Worm (Caenorhabditis elegans) whole organism, young adult: Measurements from ENCODE around the gene mlck-1.

Experiments used
- B0336.3 ChIP-seq: fragments of 200-800 bp; sonication (Bioruptor generic); IDR thresholded peaks from 2 replicates; pipeline ENCODE4 v1.3.6; 2022; ENCODE audit warnings: missing genetic modification characterization, missing compliant biosample characterization
- C06A6.2 ChIP-seq: fragments of 200-800 bp; sonication (Bioruptor generic); conservative IDR thresholded peaks from 2 replicates; pipeline ENCODE4 v1.3.6; 2022; ENCODE audit warnings: missing genetic modification characterization, missing compliant biosample characterization
- F37B4.10 ChIP-seq: fragments of 200-800 bp; sonication (Bioruptor generic); IDR thresholded peaks from 2 replicates; pipeline ENCODE4 v1.3.6; 2022; ENCODE audit warnings: missing genetic modification characterization, missing compliant biosample characterization
- F52B5.7 ChIP-seq: sonication (generic microtip); optimal IDR thresholded peaks from 2 replicates; lab custom pipeline; 2016; ENCODE audit warnings: mild to moderate bottlenecking, missing genetic modification characterization, missing compliant biosample characterization
- F55B11.4 ChIP-seq: sonication (generic microtip); optimal IDR thresholded peaks from 2 replicates; lab custom pipeline; 2016; ENCODE audit warnings: missing compliant biosample characterization, missing genetic modification characterization, borderline replicate concordance; ENCODE audit not compliant: insufficient read depth
- F57A8.1 ChIP-seq: fragments of 200-800 bp; sonication (Bioruptor generic); optimal IDR thresholded peaks from 2 replicates; lab custom pipeline; 2018; ENCODE audit warnings: mild to moderate bottlenecking, missing genetic modification characterization, moderate library complexity, missing compliant biosample characterization
- F57C9.4 ChIP-seq: sonication (generic microtip); optimal IDR thresholded peaks from 2 replicates; lab custom pipeline; 2017; ENCODE audit warnings: mild to moderate bottlenecking, missing genetic modification characterization, missing compliant biosample characterization
- K11D2.4 ChIP-seq: fragments of 200-800 bp; sonication (Bioruptor generic); IDR thresholded peaks from 2 replicates; pipeline ENCODE4 v1.3.6; 2022; ENCODE audit warnings: missing genetic modification reagents, missing genetic modification characterization, missing compliant biosample characterization
- T26A5.8 ChIP-seq: sonication (generic microtip); optimal IDR thresholded peaks from 2 replicates; lab custom pipeline; 2016; ENCODE audit warnings: missing genetic modification characterization, missing compliant biosample characterization
- Y95B8A.8 ChIP-seq: fragments of 200-800 bp; sonication (Bioruptor generic); IDR thresholded peaks from 2 replicates; pipeline ENCODE4 v1.3.6; 2022; ENCODE audit warnings: missing genetic modification reagents, missing genetic modification characterization, missing compliant biosample characterization
- akir-1 ChIP-seq: fragments of 200-800 bp; sonication (Bioruptor generic); optimal IDR thresholded peaks from 2 replicates; lab custom pipeline; 2018; ENCODE audit warnings: mild to moderate bottlenecking, missing genetic modification characterization, moderate library complexity, missing compliant biosample characterization
- ama-1 ChIP-seq, 3 experiments: fragments of 150-350 bp in 1 of 3; sonication (generic microtip) in 2 of 3; optimal IDR thresholded peaks; 2 replicates each; lab custom pipeline; 2014 to 2018; ENCODE audit warnings: missing biosample characterization in 2 of 3, missing genetic modification characterization in 2 of 3, missing genetic modification reagents in 2 of 3
- aptf-3 ChIP-seq: fragments of 200-800 bp; sonication (Bioruptor generic); IDR thresholded peaks from 2 replicates; pipeline ENCODE4 v1.3.6; 2022; ENCODE audit warnings: missing genetic modification characterization, missing compliant biosample characterization
- atf-7 ChIP-seq: sonication (generic microtip); optimal IDR thresholded peaks from 2 replicates; lab custom pipeline; 2017; ENCODE audit warnings: mild to moderate bottlenecking, missing genetic modification characterization, missing compliant biosample characterization
- bed-2 ChIP-seq: fragments of 200-800 bp; sonication (Bioruptor generic); IDR thresholded peaks from 2 replicates; pipeline ENCODE4 v1.3.6; 2022; ENCODE audit warnings: missing genetic modification reagents, missing genetic modification characterization, missing compliant biosample characterization
- cebp-1 ChIP-seq, 2 experiments: fragments of 200-800 bp in 1 of 2; sonication (Bioruptor generic) in 1 of 2; sonication (generic microtip) in 1 of 2; IDR thresholded peaks in 1 of 2; optimal IDR thresholded peaks in 1 of 2; 2 replicates each; pipeline versions ENCODE4 v1.3.6 to Lab custom; 2017 to 2022; ENCODE audit warnings: missing compliant biosample characterization in 2 of 2, missing genetic modification characterization in 2 of 2, mild to moderate bottlenecking in 1 of 2, missing genetic modification reagents in 1 of 2, moderate library complexity in 1 of 2
- cebp-2 ChIP-seq: fragments of 200-800 bp; sonication (Bioruptor generic); IDR thresholded peaks from 2 replicates; pipeline ENCODE4 v1.3.6; 2022; ENCODE audit warnings: missing genetic modification characterization, missing compliant biosample characterization
- ceh-58 ChIP-seq: fragments of 200-800 bp; sonication (Bioruptor generic); IDR thresholded peaks from 2 replicates; pipeline ENCODE4 v1.3.6; 2022; ENCODE audit warnings: missing genetic modification characterization, missing compliant biosample characterization
- ceh-79 ChIP-seq: sonication (generic microtip); optimal IDR thresholded peaks from 2 replicates; lab custom pipeline; 2017; ENCODE audit warnings: mild to moderate bottlenecking, missing genetic modification characterization, missing compliant biosample characterization
- dox-1 ChIP-seq: fragments of 200-800 bp; sonication (Bioruptor generic); IDR thresholded peaks from 2 replicates; pipeline ENCODE4 v1.3.6; 2022; ENCODE audit warnings: missing genetic modification reagents, missing genetic modification characterization, missing compliant biosample characterization
- efl-1 ChIP-seq: fragments of 150-350 bp; optimal IDR thresholded peaks from 2 replicates; lab custom pipeline; 2014; ENCODE audit warnings: missing biosample characterization, missing genetic modification reagents, missing genetic modification characterization
- egrh-3 ChIP-seq: fragments of 200-800 bp; sonication (Bioruptor generic); IDR thresholded peaks from 2 replicates; pipeline ENCODE4 v1.3.6; 2022; ENCODE audit warnings: missing genetic modification reagents, missing genetic modification characterization, missing compliant biosample characterization
- gei-17 ChIP-seq: fragments of 200-800 bp; sonication (Bioruptor generic); optimal IDR thresholded peaks from 2 replicates; lab custom pipeline; 2018; ENCODE audit warnings: mild to moderate bottlenecking, missing genetic modification characterization, missing compliant biosample characterization
- hlh-26 ChIP-seq: fragments of 200-800 bp; sonication (Bioruptor generic); conservative IDR thresholded peaks from 2 replicates; pipeline ENCODE4 v1.3.6; 2022; ENCODE audit warnings: missing genetic modification reagents, missing genetic modification characterization, missing compliant biosample characterization
- lag-1 ChIP-seq: fragments of 200-800 bp; sonication (Bioruptor generic); IDR thresholded peaks from 2 replicates; pipeline ENCODE4 v1.3.6; 2022; ENCODE audit warnings: missing genetic modification reagents, missing genetic modification characterization, missing compliant biosample characterization
- lin-40 ChIP-seq: sonication (generic microtip); optimal IDR thresholded peaks from 2 replicates; lab custom pipeline; 2016; ENCODE audit warnings: missing genetic modification characterization, mild to moderate bottlenecking, missing compliant biosample characterization, missing genotype, missing genetic modification reagents
- lir-1 ChIP-seq: fragments of 200-800 bp; sonication (Bioruptor generic); conservative IDR thresholded peaks from 2 replicates; pipeline ENCODE4 v1.3.6; 2022; ENCODE audit warnings: missing genetic modification reagents, missing genetic modification characterization, missing compliant biosample characterization
- lsy-27 ChIP-seq: sonication (generic microtip); optimal IDR thresholded peaks from 2 replicates; lab custom pipeline; 2017; ENCODE audit warnings: missing genetic modification characterization, mild to moderate bottlenecking, missing compliant biosample characterization, antibody characterized with exemption, missing genotype, borderline replicate concordance; ENCODE audit not compliant: insufficient read depth
- mes-4 ChIP-seq: sonication (generic microtip); optimal IDR thresholded peaks from 2 replicates; lab custom pipeline; 2016; ENCODE audit warnings: missing genotype, missing genetic modification characterization, missing compliant biosample characterization
- nfya-1 ChIP-seq: sonication (generic microtip); optimal IDR thresholded peaks from 2 replicates; lab custom pipeline; 2017; ENCODE audit warnings: antibody characterized with exemption, missing compliant biosample characterization, missing genetic modification characterization, borderline replicate concordance; ENCODE audit not compliant: insufficient read depth
- nfya-2 ChIP-seq: fragments of 200-800 bp; sonication (Bioruptor generic); IDR thresholded peaks from 2 replicates; pipeline ENCODE4 v1.3.6; 2022; ENCODE audit warnings: missing genetic modification reagents, missing genetic modification characterization, missing compliant biosample characterization
- snpc-1.1 ChIP-seq: sonication (generic microtip); optimal IDR thresholded peaks from 2 replicates; lab custom pipeline; 2017; ENCODE audit warnings: missing genetic modification characterization, mild to moderate bottlenecking, missing compliant biosample characterization, antibody characterized with exemption, moderate library complexity, missing genotype, missing genetic modification reagents; ENCODE audit not compliant: insufficient read depth
- snpc-3.4 ChIP-seq: sonication (generic microtip); optimal IDR thresholded peaks from 2 replicates; lab custom pipeline; 2017; ENCODE audit warnings: missing genetic modification characterization, mild to moderate bottlenecking, missing compliant biosample characterization, antibody characterized with exemption, moderate library complexity, missing genotype, missing genetic modification reagents
- tbp1 ChIP-seq: fragments of 200-800 bp; sonication (Bioruptor generic); optimal IDR thresholded peaks from 2 replicates; lab custom pipeline; 2018; ENCODE audit warnings: mild to moderate bottlenecking, missing genetic modification characterization, missing compliant biosample characterization
- tlf-1 ChIP-seq: fragments of 200-800 bp; sonication (Bioruptor generic); optimal IDR thresholded peaks from 2 replicates; lab custom pipeline; 2018; ENCODE audit warnings: mild to moderate bottlenecking, missing genetic modification characterization, missing compliant biosample characterization
- zfh-2 ChIP-seq: fragments of 200-800 bp; sonication (Bioruptor generic); conservative IDR thresholded peaks from 2 replicates; pipeline ENCODE4 v1.3.6; 2022; ENCODE audit warnings: missing genetic modification reagents, missing genetic modification characterization, missing compliant biosample characterization
- ztf-18 ChIP-seq: sonication (generic microtip); optimal IDR thresholded peaks from 2 replicates; lab custom pipeline; 2016; ENCODE audit warnings: missing genotype, mild to moderate bottlenecking, missing genetic modification characterization, missing compliant biosample characterization
- ztf-28 ChIP-seq: fragments of 200-800 bp; sonication (Bioruptor generic); IDR thresholded peaks from 2 replicates; pipeline ENCODE4 v1.3.6; 2022; ENCODE audit warnings: missing genetic modification reagents, missing genetic modification characterization, missing compliant biosample characterization
- ztf-6 ChIP-seq: fragments of 200-800 bp; sonication (Bioruptor generic); IDR thresholded peaks from 2 replicates; pipeline ENCODE4 v1.3.6; 2022; ENCODE audit warnings: missing genetic modification reagents, missing genetic modification characterization, missing compliant biosample characterization

Gene mlck-1

ce11 chrX:10079230-10079629, 9.6 kb upstream of the mlck-1 start:
- TF ChIP-seq zfh-2 (GFP tag; lab: Robert Waterston, UW) (peak; percentile 55), nfya-2 (no peak), C06A6.2 (GFP tag; lab: Robert Waterston, UW) (no peak)

ce11 chrX:10078637-10079036, 9.0 kb upstream of the mlck-1 start:
- no peak for TF ChIP-seq atf-7 (tag; lab: Kevin White, UChicago)
- TF ChIP-seq F55B11.4: no peak
- TF ChIP-seq aptf-3: no peak
- no peak for TF ChIP-seq bed-2 (GFP tag; lab: Robert Waterston, UW)
- no peak for TF ChIP-seq Y95B8A.8 (GFP tag; lab: Robert Waterston, UW)
- no peak for TF ChIP-seq lsy-27 (tag; lab: Kevin White, UChicago)
- no peak for TF ChIP-seq ztf-28 (GFP tag; lab: Robert Waterston, UW)
- TF ChIP-seq F57C9.4 (tag; lab: Kevin White, UChicago): no peak
- TF ChIP-seq lin-40 (tag; lab: Kevin White, UChicago): no peak
- no peak for TF ChIP-seq K11D2.4 (GFP tag; lab: Robert Waterston, UW)
- TF ChIP-seq F57A8.1 (GFP tag; lab: Kevin White, UChicago): no peak
- TF ChIP-seq T26A5.8: no peak
- no peak for TF ChIP-seq hlh-26 (GFP tag; lab: Robert Waterston, UW)
- TF ChIP-seq akir-1 (GFP tag; lab: Kevin White, UChicago): no peak
- TF ChIP-seq cebp-2 (GFP tag; lab: Robert Waterston, UW): no peak
- TF ChIP-seq ceh-79 (tag; lab: Kevin White, UChicago): no peak

- TF ChIP-seq mes-4 (peak; percentile 0), tbp1 (GFP tag; lab: Kevin White, UChicago) (no peak), dox-1 (GFP tag; lab: Robert Waterston, UW) (peak; percentile 43; the same call in 1 of the 2 replicates), zfh-2 (GFP tag; lab: Robert Waterston, UW) (peak; percentile 94), F37B4.10 (GFP tag; lab: Robert Waterston, UW) (0 out of 2 replicates have a peak, but pooled peaks have one; percentile 60), Y95B8A.8 (GFP tag; lab: Robert Waterston, UW) (no peak), egrh-3 (GFP tag; lab: Robert Waterston, UW) (peak; percentile 96)
Observed at ce11 chrX:10078089-10078488, 8.5 kb upstream of the mlck-1 start.

ce11 chrX:10077297-10077696, 7.7 kb upstream of the mlck-1 start, which contains the start of gene col-176:
col-176 (plus strand) TSS chrX:10077597.
- TF ChIP-seq ceh-79 (tag; lab: Kevin White, UChicago): no peak
- no peak for TF ChIP-seq tlf-1 (GFP tag; lab: Kevin White, UChicago)
- TF ChIP-seq lir-1: no peak
- no peak for TF ChIP-seq ztf-18 (tag; lab: Kevin White, UChicago)
- no peak for TF ChIP-seq B0336.3
- no peak for TF ChIP-seq hlh-26 (GFP tag; lab: Robert Waterston, UW)
- TF ChIP-seq cebp-1 (GFP tag; IDR thresholded peaks at IDR 0.05; lab: Robert Waterston, UW): no peak
- TF ChIP-seq cebp-1 (tag; optimal IDR thresholded peaks at IDR 0.05; lab: Kevin White, UChicago): no peak
- no peak for TF ChIP-seq ama-1 (optimal IDR thresholded peaks at IDR 0.05; lab: Kevin White, UChicago)
- TF ChIP-seq ama-1 (GFP tag; optimal IDR thresholded peaks at IDR 0.05; lab: Kevin White, UChicago): no peak
- TF ChIP-seq nfya-1 (tag; lab: Kevin White, UChicago): no peak
- no peak for TF ChIP-seq lag-1
- TF ChIP-seq gei-17 (GFP tag; lab: Kevin White, UChicago): no peak
- no peak for TF ChIP-seq F37B4.10 (GFP tag; lab: Robert Waterston, UW)
- TF ChIP-seq snpc-3.4 (tag; lab: Kevin White, UChicago): no peak
- no peak for TF ChIP-seq efl-1
- no peak for TF ChIP-seq ztf-6 (GFP tag; lab: Robert Waterston, UW)
- no peak for TF ChIP-seq ceh-58 (GFP tag; lab: Robert Waterston, UW)
- TF ChIP-seq nfya-2: no peak
- no peak for TF ChIP-seq F52B5.7 (tag; lab: Kevin White, UChicago)
- no peak for TF ChIP-seq snpc-1.1 (tag; lab: Kevin White, UChicago)
- TF ChIP-seq, all 124 proteins: peak for 0
